Fruit fly (Drosophila melanogaster) whole organism, embryonic: ENCODE measurements around the gene Decay.

Experiments used
- CG10366 ChIP-seq: fragments of 200-800 bp; sonication (Bioruptor generic); IDR thresholded peaks from 2 replicates; pipeline ENCODE4 v1.3.6; 2022; ENCODE audit warnings: missing biosample characterization, missing genetic modification characterization
- CG10959 ChIP-seq: fragments of 200-800 bp; sonication (Bioruptor generic); IDR thresholded peaks from 2 replicates; pipeline ENCODE4 v1.3.6; 2022; ENCODE audit warnings: missing biosample characterization, missing genetic modification characterization
- CG12104 ChIP-seq: fragments of 200-800 bp; sonication (Bioruptor generic); optimal IDR thresholded peaks from 3 replicates; lab custom pipeline; 2016; ENCODE audit warnings: missing biosample characterization, missing genetic modification characterization
- CG12769 ChIP-seq: fragments of 200-800 bp; sonication (Bioruptor generic); optimal IDR thresholded peaks from 2 replicates; lab custom pipeline; 2019; ENCODE audit warnings: missing biosample characterization, mild to moderate bottlenecking, missing genetic modification characterization, moderate library complexity
- CG14014 ChIP-seq: fragments of 200-800 bp; sonication (Bioruptor generic); IDR thresholded peaks from 2 replicates; pipeline ENCODE4 v1.3.6; 2022; ENCODE audit warnings: missing biosample characterization, missing genetic modification characterization
- CG1603 ChIP-seq: fragments of 200-800 bp; sonication (Bioruptor generic); optimal IDR thresholded peaks from 2 replicates; lab custom pipeline; 2019; ENCODE audit warnings: missing biosample characterization, mild to moderate bottlenecking, missing genetic modification characterization, moderate library complexity
- CG17186 ChIP-seq: fragments of 200-800 bp; sonication (Bioruptor generic); optimal IDR thresholded peaks from 3 replicates; lab custom pipeline; 2017; ENCODE audit warnings: missing biosample characterization, missing genetic modification reagents, missing genetic modification characterization
- CG18599 ChIP-seq: fragments of 200-800 bp; sonication (Bioruptor generic); optimal IDR thresholded peaks from 3 replicates; lab custom pipeline; 2017; ENCODE audit warnings: missing biosample characterization, missing genetic modification characterization, mild to moderate bottlenecking, moderate library complexity, missing genetic modification reagents
- CG2129 ChIP-seq: fragments of 200-800 bp; sonication (Bioruptor generic); IDR thresholded peaks from 2 replicates; pipeline ENCODE4 v1.3.6; 2022; ENCODE audit warnings: missing biosample characterization, missing genetic modification characterization; ENCODE audit not compliant: partially characterized antibody
- CG30403 ChIP-seq: fragments of 200-800 bp; sonication (Bioruptor generic); optimal IDR thresholded peaks from 3 replicates; lab custom pipeline; 2016; ENCODE audit warnings: missing biosample characterization, missing genetic modification characterization
- CG3281 ChIP-seq: fragments of 200-800 bp; sonication (Bioruptor generic); optimal IDR thresholded peaks from 3 replicates; lab custom pipeline; 2017; ENCODE audit warnings: missing biosample characterization, mild to moderate bottlenecking, missing genetic modification characterization
- CG34422 ChIP-seq: fragments of 200-800 bp; sonication (Bioruptor generic); IDR thresholded peaks from 3 replicates; pipeline ENCODE4 v1.3.6; 2022; ENCODE audit warnings: missing biosample characterization, missing genetic modification characterization
- CG4424 ChIP-seq: fragments of 200-800 bp; sonication (Bioruptor generic); optimal IDR thresholded peaks from 3 replicates; lab custom pipeline; 2016; ENCODE audit warnings: missing biosample characterization, missing genetic modification characterization
- CG5180 ChIP-seq: fragments of 200-800 bp; sonication (Bioruptor generic); optimal IDR thresholded peaks from 3 replicates; lab custom pipeline; 2017; ENCODE audit warnings: missing biosample characterization, missing genetic modification characterization, mild to moderate bottlenecking, moderate library complexity, missing genetic modification reagents
- CG6813 ChIP-seq: fragments of 200-800 bp; sonication (Bioruptor generic); optimal IDR thresholded peaks from 2 replicates; lab custom pipeline; 2017; ENCODE audit warnings: missing biosample characterization, missing genetic modification characterization, mild to moderate bottlenecking, moderate library complexity, missing genetic modification reagents
- CG7357 ChIP-seq: fragments of 200-800 bp; sonication (Bioruptor generic); IDR thresholded peaks from 3 replicates; pipeline ENCODE4 v1.3.6; 2022; ENCODE audit warnings: missing biosample characterization, missing genetic modification characterization
- CG7928 ChIP-seq: fragments of 200-800 bp; sonication (Bioruptor generic); optimal IDR thresholded peaks from 2 replicates; lab custom pipeline; 2017; ENCODE audit warnings: missing biosample characterization, mild to moderate bottlenecking, missing genetic modification characterization
- CHES-1-like ChIP-seq: fragments of 200-800 bp; sonication (Bioruptor generic); optimal IDR thresholded peaks from 2 replicates; lab custom pipeline; 2016; ENCODE audit warnings: missing biosample characterization, missing genetic modification characterization
- Dp ChIP-seq: fragments of 200-800 bp; sonication (Bioruptor generic); optimal IDR thresholded peaks from 2 replicates; lab custom pipeline; 2018; ENCODE audit warnings: missing biosample characterization, mild to moderate bottlenecking, missing genetic modification characterization, moderate library complexity
- HHEX ChIP-seq: fragments of 200-800 bp; sonication (Bioruptor generic); optimal IDR thresholded peaks from 3 replicates; lab custom pipeline; 2017; ENCODE audit warnings: missing biosample characterization, mild to moderate bottlenecking, missing genetic modification characterization, missing genetic modification reagents
- HLH3B ChIP-seq: fragments of 200-800 bp; sonication (Bioruptor generic); IDR thresholded peaks from 2 replicates; pipeline ENCODE4 v1.3.6; 2022; ENCODE audit warnings: missing biosample characterization, missing genetic modification characterization
- Lpt ChIP-seq: fragments of >200 bp; optimal IDR thresholded peaks from 2 replicates; lab custom pipeline; 2018; ENCODE audit warnings: missing biosample characterization, missing genetic modification characterization
- MBD-R2 ChIP-seq: fragments of 200-800 bp; sonication (Bioruptor generic); IDR thresholded peaks from 2 replicates; pipeline ENCODE4 v1.3.6; 2022; ENCODE audit warnings: missing biosample characterization, missing genetic modification characterization
- MESR4 ChIP-seq: fragments of 200-800 bp; sonication (Bioruptor generic); optimal IDR thresholded peaks from 2 replicates; lab custom pipeline; 2018; ENCODE audit warnings: missing biosample characterization, mild to moderate bottlenecking, missing genetic modification characterization, moderate library complexity
- Nf-YA ChIP-seq: fragments of 200-800 bp; sonication (Bioruptor generic); IDR thresholded peaks from 2 replicates; pipeline ENCODE4 v1.3.6; 2022; ENCODE audit warnings: missing biosample characterization, missing genetic modification characterization
- Nf-YB ChIP-seq: fragments of 200-800 bp; sonication (Bioruptor generic); optimal IDR thresholded peaks from 3 replicates; lab custom pipeline; 2019; ENCODE audit warnings: missing biosample characterization, mild to moderate bottlenecking, missing genetic modification characterization, moderate library complexity
- Ptx1 ChIP-seq: fragments of 200-800 bp; sonication (Bioruptor generic); IDR thresholded peaks from 2 replicates; pipeline ENCODE4 v1.3.6; 2022; ENCODE audit warnings: missing biosample characterization, missing genetic modification characterization
- Six4 ChIP-seq: fragments of 200-800 bp; sonication (Bioruptor generic); optimal IDR thresholded peaks from 2 replicates; lab custom pipeline; 2016; ENCODE audit warnings: missing biosample characterization, missing genetic modification characterization
- Sry-δ ChIP-seq: fragments of 200-800 bp; sonication (Bioruptor generic); optimal IDR thresholded peaks from 2 replicates; lab custom pipeline; 2016; ENCODE audit warnings: missing biosample characterization, missing genetic modification characterization
- Taf1 ChIP-seq: fragments of 200-800 bp; sonication (Bioruptor generic); IDR thresholded peaks from 2 replicates; pipeline ENCODE4 v1.3.6; 2022; ENCODE audit warnings: missing biosample characterization, missing genetic modification characterization
- Trl ChIP-seq, 3 experiments: fragments of >200 bp in 2 of 3; fragments of 200-800 bp in 1 of 3; sonication (Bioruptor generic) in 1 of 3; optimal IDR thresholded peaks; 2 replicates in 1 of 3; 3 replicates in 2 of 3; lab custom pipeline; 2016 to 2017; ENCODE audit warnings: missing biosample characterization in 1 of 3, missing genetic modification characterization in 1 of 3
- al ChIP-seq: fragments of 200-800 bp; sonication (Bioruptor generic); IDR thresholded peaks from 2 replicates; pipeline ENCODE4 v1.3.6; 2022; ENCODE audit warnings: missing biosample characterization, missing genetic modification characterization
- az2 ChIP-seq: fragments of 200-800 bp; sonication (Bioruptor generic); optimal IDR thresholded peaks from 3 replicates; lab custom pipeline; 2016; ENCODE audit warnings: missing biosample characterization, missing genetic modification characterization
- bbx ChIP-seq: fragments of 200-800 bp; sonication (Bioruptor generic); IDR thresholded peaks from 2 replicates; pipeline ENCODE4 v1.3.6; 2022; ENCODE audit warnings: missing biosample characterization, missing genetic modification characterization; ENCODE audit not compliant: partially characterized antibody
- cg ChIP-seq: fragments of 200-800 bp; sonication (Bioruptor generic); optimal IDR thresholded peaks from 3 replicates; lab custom pipeline; 2019; ENCODE audit warnings: missing biosample characterization, mild to moderate bottlenecking, missing genetic modification characterization, moderate library complexity
- corto ChIP-seq: fragments of 200-800 bp; sonication (Bioruptor generic); optimal IDR thresholded peaks from 2 replicates; lab custom pipeline; 2016; ENCODE audit warnings: missing biosample characterization, mild to moderate bottlenecking, missing genetic modification characterization, moderate library complexity
- crol ChIP-seq: fragments of 200-800 bp; sonication (Bioruptor generic); IDR thresholded peaks from 2 replicates; pipeline ENCODE4 v1.3.6; 2022; ENCODE audit warnings: missing biosample characterization, missing genetic modification characterization
- eve ChIP-seq, 2 experiments: fragments of >200 bp; optimal IDR thresholded peaks; 2 replicates each; lab custom pipeline; 2017; ENCODE audit warnings: missing biosample characterization in 2 of 2, missing genetic modification characterization in 2 of 2
- fd102C ChIP-seq: fragments of 200-800 bp; sonication (Bioruptor generic); optimal IDR thresholded peaks from 2 replicates; lab custom pipeline; 2018; ENCODE audit warnings: missing biosample characterization, mild to moderate bottlenecking, missing genetic modification characterization, moderate library complexity
- fd3F ChIP-seq: fragments of 200-800 bp; sonication (Bioruptor generic); optimal IDR thresholded peaks from 2 replicates; lab custom pipeline; 2018; ENCODE audit warnings: missing biosample characterization, mild to moderate bottlenecking, missing genetic modification characterization, moderate library complexity
- grau ChIP-seq: fragments of 200-800 bp; optimal IDR thresholded peaks from 3 replicates; lab custom pipeline; 2019; ENCODE audit warnings: missing biosample characterization, mild to moderate bottlenecking, missing genetic modification characterization, moderate library complexity
- gro ChIP-seq: fragments of 200-800 bp; sonication (Bioruptor generic); optimal IDR thresholded peaks from 2 replicates; lab custom pipeline; 2016; ENCODE audit warnings: missing biosample characterization, missing genetic modification characterization
- ham ChIP-seq: fragments of 200-800 bp; sonication (Bioruptor generic); IDR thresholded peaks from 2 replicates; pipeline ENCODE4 v1.3.6; 2022; ENCODE audit warnings: missing biosample characterization, missing genetic modification characterization
- ro ChIP-seq: fragments of 200-800 bp; sonication (Bioruptor generic); IDR thresholded peaks from 2 replicates; pipeline ENCODE4 v1.3.6; 2022; ENCODE audit warnings: missing biosample characterization, missing genetic modification characterization
- run ChIP-seq: fragments of 200-800 bp; sonication (Bioruptor generic); optimal IDR thresholded peaks from 3 replicates; lab custom pipeline; 2018; ENCODE audit warnings: missing biosample characterization, mild to moderate bottlenecking, missing genetic modification characterization
- schlank ChIP-seq: fragments of 200-800 bp; sonication (Bioruptor generic); optimal IDR thresholded peaks from 2 replicates; lab custom pipeline; 2018; ENCODE audit warnings: missing biosample characterization, mild to moderate bottlenecking, missing genetic modification characterization
- seq ChIP-seq: fragments of 200-800 bp; sonication (Bioruptor generic); IDR thresholded peaks from 2 replicates; pipeline ENCODE4 v1.3.6; 2022; ENCODE audit warnings: missing biosample characterization, missing genetic modification characterization
- sim ChIP-seq: fragments of 200-800 bp; sonication (Bioruptor generic); IDR thresholded peaks from 2 replicates; pipeline ENCODE4 v1.3.6; 2022; ENCODE audit warnings: missing biosample characterization, missing genetic modification characterization
- slbo ChIP-seq: fragments of 200-800 bp; sonication (Bioruptor generic); IDR thresholded peaks from 2 replicates; pipeline ENCODE4 v1.3.6; 2022; ENCODE audit warnings: missing biosample characterization, missing genetic modification characterization
- sob ChIP-seq: fragments of 200-800 bp; sonication (Bioruptor generic); IDR thresholded peaks from 2 replicates; pipeline ENCODE4 v1.3.6; 2022; ENCODE audit warnings: missing biosample characterization, missing genetic modification characterization
- trh ChIP-seq: fragments of 200-800 bp; sonication (Bioruptor generic); optimal IDR thresholded peaks from 2 replicates; lab custom pipeline; 2016; ENCODE audit warnings: missing biosample characterization, missing genetic modification characterization
- z ChIP-seq: fragments of 200-800 bp; sonication (Bioruptor generic); IDR thresholded peaks from 3 replicates; pipeline ENCODE4 v1.3.6; 2022; ENCODE audit warnings: missing biosample characterization, missing genetic modification characterization

The Decay gene

DNA sequence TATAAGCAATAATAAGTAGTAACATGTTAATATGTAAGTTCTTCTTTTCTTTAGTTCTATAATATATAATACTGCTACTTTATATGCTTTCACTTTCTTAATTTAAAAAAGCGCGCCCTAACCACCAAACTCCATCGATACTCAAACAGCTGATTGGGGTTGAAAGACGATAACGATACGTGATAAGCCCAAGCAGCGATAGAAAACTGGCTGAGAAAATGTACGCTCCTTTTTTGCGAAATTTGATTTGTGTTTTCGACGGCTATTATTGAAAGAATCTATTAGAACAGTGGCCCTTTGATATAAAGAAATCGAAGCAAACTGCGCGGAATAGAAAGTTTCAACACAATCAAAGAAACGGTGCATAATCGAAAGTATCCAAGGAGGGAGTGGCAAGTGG, 45.0 kb downstream of the Decay start, which contains the start of gene CG14883 (continued):
- TF ChIP-seq CG14014: no peak
- no peak for TF ChIP-seq Ptx1
- no peak for TF ChIP-seq CG12769
- TF ChIP-seq az2 (GFP tag; lab: Kevin White, UChicago): no peak
- TF ChIP-seq gro (GFP tag; lab: Kevin White, UChicago): no peak
- TF ChIP-seq CG1603: no peak
- TF ChIP-seq run (tag; lab: Kevin White, UChicago): no peak
- no peak for TF ChIP-seq Taf1
- TF ChIP-seq z (GFP tag; lab: Robert Waterston, UW): no peak
- no peak for TF ChIP-seq cg
- TF ChIP-seq ro: no peak
- no peak for TF ChIP-seq schlank
- TF ChIP-seq HLH3B: no peak
- no peak for TF ChIP-seq sim (GFP tag; lab: Robert Waterston, UW)
- TF ChIP-seq sob (GFP tag; lab: Robert Waterston, UW): no peak
- no peak for TF ChIP-seq CG18599
- TF ChIP-seq CG5180 (GFP tag; lab: Kevin White, UChicago): no peak
- no peak for TF ChIP-seq CG30403 (GFP tag; lab: Kevin White, UChicago)
- no peak for TF ChIP-seq fd3F (GFP tag; lab: Kevin White, UChicago)
- no peak for TF ChIP-seq CG7357
- TF ChIP-seq bbx (GFP tag; lab: Robert Waterston, UW): peak; percentile 65; the same call in 1 of the 2 replicates
- TF ChIP-seq ham (GFP tag; lab: Robert Waterston, UW): no peak
- TF ChIP-seq slbo (GFP tag; lab: Robert Waterston, UW): no peak
- no peak for TF ChIP-seq CG2129 (GFP tag; lab: Robert Waterston, UW)
- no peak for TF ChIP-seq HHEX (GFP tag; lab: Kevin White, UChicago)
- TF ChIP-seq Lpt (GFP tag; lab: Kevin White, UChicago): no peak
- peak; percentile 81 for TF ChIP-seq MESR4
- TF ChIP-seq Nf-YB (GFP tag; lab: Kevin White, UChicago): no peak
- TF ChIP-seq CG7928: no peak
- no peak for TF ChIP-seq trh
- TF ChIP-seq CG3281 (GFP tag; lab: Kevin White, UChicago): no peak
- TF ChIP-seq Six4: no peak
- no peak for TF ChIP-seq CG10959
- peak; percentile 27 for TF ChIP-seq Sry-δ
- no peak for TF ChIP-seq crol (GFP tag; lab: Robert Waterston, UW)
- no peak for TF ChIP-seq CG10366 (GFP tag; lab: Robert Waterston, UW)
- no peak for TF ChIP-seq grau (tag; lab: Kevin White, UChicago)
- no peak for TF ChIP-seq corto (GFP tag; lab: Kevin White, UChicago)
- TF ChIP-seq Nf-YA (GFP tag; lab: Robert Waterston, UW): no peak
- no peak for TF ChIP-seq al (GFP tag; lab: Robert Waterston, UW)
- no peak for TF ChIP-seq Trl (optimal IDR thresholded peaks at IDR 0.05; lab: Kevin White, UChicago)
- TF ChIP-seq Trl (GFP tag; optimal IDR thresholded peaks at IDR 0.05; lab: Kevin White, UChicago): no peak
- no peak for TF ChIP-seq CG12104 (GFP tag; lab: Kevin White, UChicago)
- TF ChIP-seq eve (GFP tag; optimal IDR thresholded peaks at IDR 0.05; lab: Kevin White, UChicago): no peak
- no peak for TF ChIP-seq CG17186
- no peak for TF ChIP-seq fd102C (GFP tag; lab: Kevin White, UChicago)
- no peak for TF ChIP-seq CG6813 (GFP tag; lab: Kevin White, UChicago)
- no peak for TF ChIP-seq CG4424 (GFP tag; lab: Kevin White, UChicago)
- peak; percentile 88 for TF ChIP-seq Dp
- TF ChIP-seq MBD-R2: peak; percentile 54
- no peak for TF ChIP-seq seq (GFP tag; lab: Robert Waterston, UW)
- no peak for TF ChIP-seq CHES-1-like (GFP tag; lab: Kevin White, UChicago)
- no peak for TF ChIP-seq CG34422
